Worm (Caenorhabditis elegans): ENCODE results near the gene aakg-4.

The aakg-4 gene

ce11 chrX:2321758-2322157, 2.6 kb upstream of the aakg-4 start (continued):
- TF ChIP-seq hif-1 (tag; optimal IDR thresholded peaks at IDR 0.05) (peak in 1 of 2 experiments; percentile 34), nhr-111 (GFP tag; optimal IDR thresholded peaks at IDR 0.05) (no peak), nhr-76 (tag; optimal IDR thresholded peaks at IDR 0.05) (no peak), ctbp-1 (GFP tag; IDR thresholded peaks at IDR 0.05) (0 out of 2 replicates have a peak, but pooled peaks have one; percentile 13), R02D3.7 (tag; optimal IDR thresholded peaks at IDR 0.05) (no peak), set-16 (GFP tag; IDR thresholded peaks at IDR 0.05) (peak; percentile 59), hlh-11 (tag; optimal IDR thresholded peaks at IDR 0.05) (peak; percentile 67), tra-1 (GFP tag; IDR thresholded peaks at IDR 0.05) (0 out of 2 replicates have a peak, but pooled peaks have one; percentile 41), daf-12 (tag; optimal IDR thresholded peaks at IDR 0.05) (no peak), mes-2 (tag; optimal IDR thresholded peaks at IDR 0.05; ENCODE audit: poor library complexity, severe bottlenecking) (peak; percentile 11), dmd-6 (GFP tag; IDR thresholded peaks at IDR 0.05) (peak; percentile 42; the same call in 1 of the 2 replicates)

- TF ChIP-seq nhr-28 (tag; optimal IDR thresholded peaks at IDR 0.05) (peak; percentile 73), nhr-48 (tag; optimal IDR thresholded peaks at IDR 0.05) (no peak), zip-2 (tag; optimal IDR thresholded peaks at IDR 0.05) (no peak), dve-1 (tag; optimal IDR thresholded peaks at IDR 0.05; ENCODE audit: insufficient read depth) (peak; percentile 82), lin-39 (tag; optimal IDR thresholded peaks at IDR 0.05) (no peak), pqm-1 (tag; optimal IDR thresholded peaks at IDR 0.05) (peak; percentile 86), unc-62 (GFP tag; optimal IDR thresholded peaks at IDR 0.05 in 1 of 2) (peak in 1 of 2 experiments; percentile 16), unc-62 (tag; optimal IDR thresholded peaks at IDR 0.05) (no peak), hlh-11 (tag; optimal IDR thresholded peaks at IDR 0.05) (peak; percentile 24), daf-16 (GFP tag; optimal IDR thresholded peaks at IDR 0.05) (no peak), daf-16 (tag; optimal IDR thresholded peaks at IDR 0.05) (peak; percentile 97), nhr-77 (tag; optimal IDR thresholded peaks at IDR 0.05) (peak; percentile 12)
Measured at ce11 chrX:2320539-2320938, 1.4 kb upstream of the aakg-4 start.

- TF ChIP-seq nhr-77 (tag; optimal IDR thresholded peaks at IDR 0.05) (peak; percentile 30), nhr-28 (tag; optimal IDR thresholded peaks at IDR 0.05) (peak; percentile 59), aly-2 (tag; optimal IDR thresholded peaks at IDR 0.05) (no peak), daf-16 (GFP tag; optimal IDR thresholded peaks at IDR 0.05) (no peak), daf-16 (tag; optimal IDR thresholded peaks at IDR 0.05) (peak; percentile 99), ceh-28 (tag; optimal IDR thresholded peaks at IDR 0.05) (no peak), hlh-30 (tag; optimal IDR thresholded peaks at IDR 0.05; ENCODE audit: insufficient read depth) (peak; percentile 53), aha-1 (tag) (peak; percentile 34), dve-1 (tag; optimal IDR thresholded peaks at IDR 0.05; ENCODE audit: insufficient read depth) (peak; percentile 8)
Measured at ce11 chrX:2317480-2317879, 1.7 kb downstream of the aakg-4 start.

- TF ChIP-seq egl-43 (GFP tag; IDR thresholded peaks at IDR 0.05) (0 out of 2 replicates have a peak, but pooled peaks have one; percentile 18), Y75B8A.6 (GFP tag; IDR thresholded peaks at IDR 0.05) (no peak), aha-1 (tag) (peak; percentile 14), mxl-2 (GFP tag; conservative IDR thresholded peaks at IDR 0.05) (no peak), fos-1 (tag; optimal IDR thresholded peaks at IDR 0.05) (no peak), lir-3 (tag; optimal IDR thresholded peaks at IDR 0.05) (no peak), zip-11 (GFP tag; IDR thresholded peaks at IDR 0.05) (no peak), ztf-7 (tag; optimal IDR thresholded peaks at IDR 0.05) (no peak), set-16 (GFP tag; IDR thresholded peaks at IDR 0.05) (peak; percentile 73), egl-27 (tag; optimal IDR thresholded peaks at IDR 0.05) (no peak)
Measured at ce11 chrX:2316859-2317258, 2.3 kb downstream of the aakg-4 start.

- TF ChIP-seq pqm-1 (tag; optimal IDR thresholded peaks at IDR 0.05) (no peak), hmg-1.1 (GFP tag; IDR thresholded peaks at IDR 0.05) (0 out of 2 replicates have a peak, but pooled peaks have one; percentile 15), hlh-11 (tag; optimal IDR thresholded peaks at IDR 0.05) (peak; percentile 56), nhr-11 (tag; optimal IDR thresholded peaks at IDR 0.05) (peak; percentile 0), cey-2 (tag; optimal IDR thresholded peaks at IDR 0.05; ENCODE audit: borderline replicate concordance, insufficient read depth) (no peak), nhr-28 (tag; optimal IDR thresholded peaks at IDR 0.05) (peak; percentile 75), daf-16 (GFP tag; optimal IDR thresholded peaks at IDR 0.05) (peak in 1 of 2 experiments; percentile 97), daf-16 (tag; optimal IDR thresholded peaks at IDR 0.05) (peak; percentile 89), hlh-30 (tag; optimal IDR thresholded peaks at IDR 0.05; ENCODE audit: insufficient read depth) (peak; percentile 84), pha-4 (GFP tag; IDR thresholded peaks at IDR 0.05) (no peak), pha-4 (tag; optimal IDR thresholded peaks at IDR 0.05) (peak; percentile 60), mdl-1 (tag; optimal IDR thresholded peaks at IDR 0.05) (peak in 1 of 2 experiments; percentile 74), dmd-6 (GFP tag; IDR thresholded peaks at IDR 0.05) (peak; percentile 27; the same call in 1 of the 2 replicates), aha-1 (tag) (peak; percentile 66), F44E2.7 (GFP tag; IDR thresholded peaks at IDR 0.05) (no peak), lin-1 (GFP tag; IDR thresholded peaks at IDR 0.05) (no peak)
Measured at ce11 chrX:2316205-2316604, 2.9 kb downstream of the aakg-4 start.
